Worm (Caenorhabditis elegans): ENCODE measurements around the gene mix-1.

ce11 chrII:10793393-10793792 is 30.7 kb upstream of the mix-1 start, which contains the start of gene vps-11:
- TF ChIP-seq K09A11.1 (tag; optimal IDR thresholded peaks at IDR 0.05; ENCODE audit: insufficient read depth) (no peak), zip-5 (tag; optimal IDR thresholded peaks at IDR 0.05) (no peak), tbx-7 (tag; optimal IDR thresholded peaks at IDR 0.05) (no peak), unc-3 (GFP tag; conservative IDR thresholded peaks at IDR 0.05) (no peak), unc-3 (tag; optimal IDR thresholded peaks at IDR 0.05) (no peak), ama-1 (optimal IDR thresholded peaks at IDR 0.05) (no peak), npax-4 (tag; optimal IDR thresholded peaks at IDR 0.05) (no peak), ceh-9 (tag; optimal IDR thresholded peaks at IDR 0.05) (no peak), T23F11.4 (GFP tag; optimal IDR thresholded peaks at IDR 0.05) (no peak)
